Fruit fly (Drosophila melanogaster) whole organism, wandering third instar larva: ENCODE measurements around the gene ACXD.

ENCODE experiments used
- Hr78 ChIP-seq: fragments of >200 bp; optimal IDR thresholded peaks from 2 replicates; lab custom pipeline; 2017; ENCODE audit warnings: missing biosample characterization, missing genetic modification characterization
- br ChIP-seq: fragments of 200-800 bp; sonication (Bioruptor generic); optimal IDR thresholded peaks from 2 replicates; lab custom pipeline; 2016; ENCODE audit warnings: missing biosample characterization, missing genetic modification characterization
- dl ChIP-seq, 2 experiments: fragments of 175-275, 200-275 bp in 1 of 2; fragments of 200-275 bp in 1 of 2; sonication (Bioruptor generic); optimal IDR thresholded peaks; lab custom pipeline; 2018; ENCODE audit warnings: mild to moderate bottlenecking in 2 of 2, missing biosample characterization in 2 of 2, missing genetic modification characterization in 2 of 2, moderate library complexity in 2 of 2; ENCODE audit not compliant: partially characterized antibody in 2 of 2, insufficient read depth in 1 of 2
- dmrt93B ChIP-seq: fragments of 200-800 bp; sonication (Bioruptor generic); optimal IDR thresholded peaks from 2 replicates; lab custom pipeline; 2018; ENCODE audit warnings: missing biosample characterization, mild to moderate bottlenecking, missing genetic modification characterization
- ey ChIP-seq: fragments of 200-800 bp; sonication (Bioruptor generic); optimal IDR thresholded peaks from 2 replicates; lab custom pipeline; 2016; ENCODE audit warnings: missing biosample characterization, missing genetic modification characterization
- jim ChIP-seq: fragments of 175-275, 200-325 bp; sonication (Bioruptor generic); optimal IDR thresholded peaks from 2 replicates; lab custom pipeline; 2016; ENCODE audit warnings: missing biosample characterization, mild to moderate bottlenecking, missing genetic modification characterization
- lola ChIP-seq: fragments of >200 bp; optimal IDR thresholded peaks from 2 replicates; lab custom pipeline; 2017; ENCODE audit warnings: missing biosample characterization, missing genetic modification characterization
- pan ChIP-seq: fragments of >200 bp; optimal IDR thresholded peaks from 2 replicates; lab custom pipeline; 2017
- psq ChIP-seq: fragments of 200-800 bp; sonication (Bioruptor generic); optimal IDR thresholded peaks from 3 replicates; lab custom pipeline; 2017; ENCODE audit warnings: missing biosample characterization, mild to moderate bottlenecking, missing genetic modification characterization, moderate library complexity
- sv ChIP-seq: fragments of 200-800 bp; sonication (Bioruptor generic); optimal IDR thresholded peaks from 3 replicates; lab custom pipeline; 2016; ENCODE audit warnings: missing biosample characterization, missing genetic modification characterization
- tai ChIP-seq: sonication (Bioruptor generic); optimal IDR thresholded peaks from 2 replicates; lab custom pipeline; 2016; ENCODE audit warnings: missing biosample characterization, missing genetic modification characterization

- TF ChIP-seq Hr78 (GFP tag; lab: Kevin White, UChicago) (no peak), br (no peak), psq (GFP tag; lab: Kevin White, UChicago) (no peak), jim (GFP tag; lab: Kevin White, UChicago) (no peak), sv (GFP tag; lab: Kevin White, UChicago) (no peak), dmrt93B (no peak), pan (lab: Kevin White, UChicago) (no peak), lola (no peak), tai (GFP tag; lab: Kevin White, UChicago) (no peak), ey (no peak), dl (GFP tag; optimal IDR thresholded peaks at IDR 0.05; lab: Kevin White, UChicago; ENCODE audit: insufficient read depth in 1 of 2, partially characterized antibody in 2 of 2) (no peak)
Measured at dm6 chr3L:2272669-2273068, 35.3 kb downstream of the ACXD start, which contains the start of gene yellow-g.
